Fruit fly (Drosophila melanogaster) Kc167 (cell line): Measurements from ENCODE around the gene Reg-2.

Source experiments
- h ChIP-seq: fragments of >200 bp; optimal IDR thresholded peaks from 3 replicates; lab custom pipeline; 2018; ENCODE audit warnings: missing external identifiers
- ttk ChIP-seq: sonication (Bioruptor generic); optimal IDR thresholded peaks from 2 replicates; lab custom pipeline; 2017; ENCODE audit warnings: missing external identifiers

DNA sequence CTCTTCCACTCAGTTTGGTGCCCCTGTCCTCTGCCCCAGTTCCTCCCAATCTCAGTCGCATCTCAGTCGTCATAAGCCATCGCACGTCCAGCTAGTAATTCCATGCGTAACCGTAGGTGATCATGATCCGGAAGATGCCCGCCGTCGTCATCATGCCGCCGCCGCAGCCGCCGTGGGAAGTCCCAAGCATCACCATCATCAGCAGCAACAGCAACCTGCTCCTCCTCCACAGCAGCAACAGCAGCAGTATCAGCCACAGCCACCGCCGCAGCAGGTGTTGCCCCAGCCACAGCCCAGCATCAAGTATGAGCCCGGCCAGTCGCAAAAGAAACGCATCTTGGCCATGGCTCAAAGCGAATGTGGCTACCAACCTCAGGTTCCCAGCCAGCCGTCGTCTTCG is 33.4 kb downstream of the Reg-2 start:
- no peak for TF ChIP-seq ttk (lab: Kevin White, UChicago)
- no peak for TF ChIP-seq h
